Fruit fly (Drosophila melanogaster): ENCODE results near the gene CG12017.

CG12017 gene

dm6 chr3L:3261642-3262041, 18.4 kb upstream of the CG12017 start:
- TF ChIP-seq CG4496 (GFP tag; IDR thresholded peaks at IDR 0.05) (no peak), CG9948 (tag; optimal IDR thresholded peaks at IDR 0.05) (no peak), D1 (tag; optimal IDR thresholded peaks at IDR 0.05) (no peak), CG13204 (GFP tag; optimal IDR thresholded peaks at IDR 0.05) (no peak), CG17806 (tag; optimal IDR thresholded peaks at IDR 0.05) (no peak), CG32121 (GFP tag; IDR thresholded peaks at IDR 0.05) (no peak), CG10348 (GFP tag; IDR thresholded peaks at IDR 0.05) (no peak), Ets98B (GFP tag; IDR thresholded peaks at IDR 0.05) (no peak), CG15710 (tag; optimal IDR thresholded peaks at IDR 0.05) (no peak), fd96Ca (GFP tag; IDR thresholded peaks at IDR 0.05) (no peak), CG34367 (tag; optimal IDR thresholded peaks at IDR 0.05) (no peak), CG8301 (tag; optimal IDR thresholded peaks at IDR 0.05) (no peak), Pif1A (GFP tag; optimal IDR thresholded peaks at IDR 0.05) (no peak), CG12605 (GFP tag; IDR thresholded peaks at IDR 0.05) (no peak)

- no peak for TF ChIP-seq rn (GFP tag; IDR thresholded peaks at IDR 0.05)
- no peak for TF ChIP-seq CG14655 (GFP tag; optimal IDR thresholded peaks at IDR 0.05)
- TF ChIP-seq CG10348 (GFP tag; IDR thresholded peaks at IDR 0.05) = no peak
- no peak for TF ChIP-seq Pif1B (GFP tag; optimal IDR thresholded peaks at IDR 0.05)
- no peak for TF ChIP-seq CG15710 (tag; optimal IDR thresholded peaks at IDR 0.05)
- no peak for TF ChIP-seq gl (tag; optimal IDR thresholded peaks at IDR 0.05)
Observed at dm6 chr3L:3266306-3266705, 13.7 kb upstream of the CG12017 start.

- no peak for TF ChIP-seq CG12605 (GFP tag; IDR thresholded peaks at IDR 0.05)
- no peak for TF ChIP-seq Pif1B (GFP tag; optimal IDR thresholded peaks at IDR 0.05)
- no peak for TF ChIP-seq CG32121 (GFP tag; IDR thresholded peaks at IDR 0.05)
- TF ChIP-seq CG8301 (tag; optimal IDR thresholded peaks at IDR 0.05) = no peak
- TF ChIP-seq CG8159 (tag; optimal IDR thresholded peaks at IDR 0.05) = no peak
- TF ChIP-seq gl (tag; optimal IDR thresholded peaks at IDR 0.05) = no peak
- TF ChIP-seq Snoo (tag; optimal IDR thresholded peaks at IDR 0.05) = no peak
- TF ChIP-seq D1 (tag; optimal IDR thresholded peaks at IDR 0.05) = no peak
- no peak for TF ChIP-seq fd96Ca (GFP tag; IDR thresholded peaks at IDR 0.05)
- no peak for TF ChIP-seq CG4496 (GFP tag; IDR thresholded peaks at IDR 0.05)
Observed at dm6 chr3L:3268161-3268560, 11.9 kb upstream of the CG12017 start, which contains the start of gene CG34265. Gene CG34265 (plus strand): TSS chr3L:3268461.

dm6 chr3L:3270736-3271135, 9.3 kb upstream of the CG12017 start, which contains the start of gene CG14960:
Gene CG14960 (plus strand): TSS chr3L:3271036.
- TF ChIP-seq CG4496 (GFP tag; IDR thresholded peaks at IDR 0.05) = 0 out of 3 replicates have a peak, but pooled peaks have one; percentile 22
- TF ChIP-seq CG13204 (GFP tag; optimal IDR thresholded peaks at IDR 0.05) = no peak
- no peak for TF ChIP-seq EcR (GFP tag; optimal IDR thresholded peaks at IDR 0.05)

- TF ChIP-seq Ets98B (GFP tag; IDR thresholded peaks at IDR 0.05) (no peak), Pif1B (GFP tag; optimal IDR thresholded peaks at IDR 0.05) (no peak), CG9948 (tag; optimal IDR thresholded peaks at IDR 0.05) (peak; percentile 7), fd96Ca (GFP tag; IDR thresholded peaks at IDR 0.05) (no peak), CG8301 (tag; optimal IDR thresholded peaks at IDR 0.05) (no peak), CG17806 (tag; optimal IDR thresholded peaks at IDR 0.05) (peak; percentile 4), rn (GFP tag; IDR thresholded peaks at IDR 0.05) (no peak), CG10348 (GFP tag; IDR thresholded peaks at IDR 0.05) (no peak), CG8159 (tag; optimal IDR thresholded peaks at IDR 0.05) (peak; percentile 34), CG15710 (tag; optimal IDR thresholded peaks at IDR 0.05) (no peak), Pif1A (GFP tag; optimal IDR thresholded peaks at IDR 0.05) (no peak), CG12605 (GFP tag; IDR thresholded peaks at IDR 0.05) (no peak), gl (tag; optimal IDR thresholded peaks at IDR 0.05) (no peak), CG4496 (GFP tag; IDR thresholded peaks at IDR 0.05) (no peak), CG14655 (GFP tag; optimal IDR thresholded peaks at IDR 0.05) (peak; percentile 8), CG13204 (GFP tag; optimal IDR thresholded peaks at IDR 0.05) (no peak)
Observed at dm6 chr3L:3274463-3275177, 5.4 kb upstream of the CG12017 start.

- TF ChIP-seq EcR (GFP tag; optimal IDR thresholded peaks at IDR 0.05) (peak; percentile 10), CG13204 (GFP tag; optimal IDR thresholded peaks at IDR 0.05) (no peak), D1 (tag; optimal IDR thresholded peaks at IDR 0.05) (peak; percentile 53)
Observed at dm6 chr3L:3276930-3277329, 3.1 kb upstream of the CG12017 start.

- TF ChIP-seq CG8301 (tag; optimal IDR thresholded peaks at IDR 0.05) (peak; percentile 15), CG34367 (tag; optimal IDR thresholded peaks at IDR 0.05) (no peak)
Observed at dm6 chr3L:3283264-3283663, 3.2 kb downstream of the CG12017 start.

All from whole organism, pupa.